Worm (Caenorhabditis elegans): ENCODE data around the gene hrde-1.

hrde-1 gene

ce11 chrIII:4172210-4172609 is 3.7 kb downstream of the hrde-1 start (continued):
- TF ChIP-seq dmd-8 (GFP tag; IDR thresholded peaks at IDR 0.05) (no peak), ZK546.5 (tag; optimal IDR thresholded peaks at IDR 0.05) (no peak), daf-16 (GFP tag; optimal IDR thresholded peaks at IDR 0.05) (peak in 1 of 2 experiments; percentile 36), daf-16 (tag; optimal IDR thresholded peaks at IDR 0.05) (no peak), ceh-44 (GFP tag; IDR thresholded peaks at IDR 0.05) (no peak), F44E2.7 (GFP tag; IDR thresholded peaks at IDR 0.05) (no peak), zip-2 (tag; optimal IDR thresholded peaks at IDR 0.05) (no peak), ama-1 (optimal IDR thresholded peaks at IDR 0.05) (no peak), attf-4 (tag; optimal IDR thresholded peaks at IDR 0.05) (no peak), nhr-42 (GFP tag; IDR thresholded peaks at IDR 0.05) (no peak)

DNA sequence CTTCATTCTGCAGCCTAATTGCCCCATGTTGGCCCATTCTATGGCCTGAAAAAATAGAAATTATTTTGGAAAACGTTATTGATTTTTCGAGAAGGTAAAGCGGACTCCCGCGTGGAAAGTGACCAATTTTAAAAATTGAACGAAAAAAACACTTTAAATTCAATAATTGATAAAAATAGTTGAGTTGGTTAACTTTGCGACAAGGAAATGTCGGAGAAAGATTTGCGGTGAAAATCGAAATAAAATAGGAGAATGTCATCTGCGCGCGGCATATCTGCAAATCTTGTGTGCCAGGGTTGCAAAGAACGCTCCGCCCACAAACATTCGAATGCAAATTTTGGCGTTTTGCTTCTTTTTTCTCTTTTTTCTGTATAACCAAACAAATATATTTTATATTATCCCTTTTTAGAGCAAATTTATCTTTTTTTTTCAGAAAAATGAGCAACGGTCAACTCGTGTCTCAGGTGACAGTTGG is 5.0 kb downstream of the hrde-1 start, which contains the start of the genes rnf-121 and C16C10.4:
Gene rnf-121, minus strand, starts transcription at position 51 of the 475 bp plus-strand sequence.
Gene C16C10.4, plus strand, starts transcription at position 434 of the 475 bp plus-strand sequence.
- TF ChIP-seq dve-1 (tag; optimal IDR thresholded peaks at IDR 0.05; ENCODE audit: insufficient read depth) (peak; percentile 29), F37D6.2 (tag; optimal IDR thresholded peaks at IDR 0.05) (peak; percentile 11), F10B5.3 (tag; optimal IDR thresholded peaks at IDR 0.05) (peak; percentile 37), hmg-1.1 (GFP tag; IDR thresholded peaks at IDR 0.05) (peak; percentile 63), lsy-2 (tag; optimal IDR thresholded peaks at IDR 0.05) (peak in 1 of 2 experiments; percentile 71), mep-1 (tag; optimal IDR thresholded peaks at IDR 0.05) (peak; percentile 66), unc-130 (GFP tag; optimal IDR thresholded peaks at IDR 0.05) (peak; percentile 82), Y48G9A.11 (GFP tag; IDR thresholded peaks at IDR 0.05) (peak; percentile 63; the same call in 1 of the 2 replicates), lin-39 (tag; optimal IDR thresholded peaks at IDR 0.05) (no peak), ceh-28 (tag; optimal IDR thresholded peaks at IDR 0.05) (peak; percentile 4), ceh-20 (GFP tag; IDR thresholded peaks at IDR 0.05) (no peak), Y5F2A.4 (GFP tag; optimal IDR thresholded peaks at IDR 0.05) (peak; percentile 43), zip-11 (GFP tag; IDR thresholded peaks at IDR 0.05) (no peak), zfp-2 (tag; optimal IDR thresholded peaks at IDR 0.05) (no peak), aha-1 (tag) (peak; percentile 45), daf-8 (GFP tag; IDR thresholded peaks at IDR 0.05) (no peak), nhr-102 (tag; optimal IDR thresholded peaks at IDR 0.05) (peak; percentile 67), tra-1 (GFP tag; IDR thresholded peaks at IDR 0.05) (no peak), dpl-1 (GFP tag; optimal IDR thresholded peaks at IDR 0.05) (peak; percentile 71), nhr-48 (tag; optimal IDR thresholded peaks at IDR 0.05) (peak; percentile 30), vab-7 (GFP tag; IDR thresholded peaks at IDR 0.05) (peak; percentile 40; the same call in 1 of the 2 replicates), gei-8 (GFP tag; optimal IDR thresholded peaks at IDR 0.05) (no peak), ama-1 (optimal IDR thresholded peaks at IDR 0.05) (peak; percentile 9), nhr-111 (GFP tag; optimal IDR thresholded peaks at IDR 0.05) (no peak), daf-19 (GFP tag; conservative IDR thresholded peaks at IDR 0.05) (0 out of 2 replicates have a peak, but pooled peaks have one; percentile 54), nhr-25 (tag; optimal IDR thresholded peaks at IDR 0.05; ENCODE audit: borderline replicate concordance, insufficient read depth) (no peak), spr-1 (tag; optimal IDR thresholded peaks at IDR 0.05) (peak; percentile 77), pqm-1 (tag; optimal IDR thresholded peaks at IDR 0.05) (no peak), pha-4 (GFP tag; IDR thresholded peaks at IDR 0.05) (peak; percentile 50; the same call in 1 of the 2 replicates), pha-4 (tag; optimal IDR thresholded peaks at IDR 0.05) (no peak), nhr-41 (GFP tag; IDR thresholded peaks at IDR 0.05) (no peak), nhr-42 (GFP tag; IDR thresholded peaks at IDR 0.05) (no peak), mes-2 (tag; optimal IDR thresholded peaks at IDR 0.05; ENCODE audit: poor library complexity, severe bottlenecking) (peak; percentile 95), zfp-3 (GFP tag; conservative IDR thresholded peaks at IDR 0.05) (no peak), snpc-1.2 (GFP tag; IDR thresholded peaks at IDR 0.05) (peak; percentile 46; the same call in 1 of the 2 replicates), snpc-4 (tag; optimal IDR thresholded peaks at IDR 0.05) (no peak), duxl-1 (tag; optimal IDR thresholded peaks at IDR 0.05; ENCODE audit: poor library complexity) (peak; percentile 82), hif-1 (tag; optimal IDR thresholded peaks at IDR 0.05) (peak in 1 of 2 experiments; percentile 36), mxl-2 (GFP tag; conservative IDR thresholded peaks at IDR 0.05) (no peak), nhr-6 (tag; optimal IDR thresholded peaks at IDR 0.05) (peak; percentile 67), F49E8.2 (tag; optimal IDR thresholded peaks at IDR 0.05; ENCODE audit: borderline replicate concordance) (peak; percentile 29)
